Worm (Caenorhabditis elegans): ENCODE data around the gene F20C5.6.

ce11 chrIV:8816617-8817016 lies 43.6 kb upstream of the F20C5.6 start:
- TF ChIP-seq ama-1 (optimal IDR thresholded peaks at IDR 0.05): no peak
- no peak for TF ChIP-seq egl-27 (tag; optimal IDR thresholded peaks at IDR 0.05)
- no peak for TF ChIP-seq unc-55 (GFP tag; optimal IDR thresholded peaks at IDR 0.05)
- TF ChIP-seq sma-3 (GFP tag; optimal IDR thresholded peaks at IDR 0.05): no peak
- TF ChIP-seq F13H6.1 (tag; optimal IDR thresholded peaks at IDR 0.05): no peak
- TF ChIP-seq ceh-82 (tag; optimal IDR thresholded peaks at IDR 0.05): no peak
- no peak for TF ChIP-seq dmd-4 (tag; optimal IDR thresholded peaks at IDR 0.05)
- no peak for TF ChIP-seq nhr-129 (tag; optimal IDR thresholded peaks at IDR 0.05)
- TF ChIP-seq zag-1 (tag; optimal IDR thresholded peaks at IDR 0.05): no peak
- TF ChIP-seq nhr-25 (tag; optimal IDR thresholded peaks at IDR 0.05): no peak
- TF ChIP-seq unc-39 (tag; optimal IDR thresholded peaks at IDR 0.05): no peak
- no peak for TF ChIP-seq lin-13 (GFP tag; optimal IDR thresholded peaks at IDR 0.05)
- no peak for TF ChIP-seq nhr-21 (tag; optimal IDR thresholded peaks at IDR 0.05)
- no peak for TF ChIP-seq nhr-11 (tag; optimal IDR thresholded peaks at IDR 0.05)
